Worm (Caenorhabditis elegans): ENCODE results near the gene fip-1.

ce11 chrIII:8688438-8688946 is 48.9 kb downstream of the fip-1 start, which contains the start of gene hadb-1:
- TF ChIP-seq nhr-129 (tag; optimal IDR thresholded peaks at IDR 0.05) (peak; percentile 38), zag-1 (tag; optimal IDR thresholded peaks at IDR 0.05) (no peak), fos-1 (tag; optimal IDR thresholded peaks at IDR 0.05) (peak; percentile 19), nhr-237 (tag; optimal IDR thresholded peaks at IDR 0.05) (no peak), unc-62 (GFP tag; optimal IDR thresholded peaks at IDR 0.05) (no peak), ZK546.5 (tag; optimal IDR thresholded peaks at IDR 0.05) (no peak), alr-1 (tag; optimal IDR thresholded peaks at IDR 0.05) (no peak), ama-1 (optimal IDR thresholded peaks at IDR 0.05) (no peak), blmp-1 (tag; optimal IDR thresholded peaks at IDR 0.05; ENCODE audit: insufficient read depth) (no peak)

Measured in whole organism, L2 larva.